Worm (Caenorhabditis elegans) whole organism, L1 larva: Measurements from ENCODE around the gene Y49F6C.8.

ENCODE experiments used
- C04F5.9 ChIP-seq: sonication (generic microtip); optimal IDR thresholded peaks from 2 replicates; lab custom pipeline; 2016; ENCODE audit warnings: missing genetic modification characterization, missing compliant biosample characterization
- C34B4.2 ChIP-seq: sonication (generic microtip); optimal IDR thresholded peaks from 2 replicates; lab custom pipeline; 2017; ENCODE audit warnings: mild to moderate bottlenecking, missing genetic modification characterization, missing compliant biosample characterization
- F16B12.6 ChIP-seq: fragments of 150-350 bp; optimal IDR thresholded peaks from 2 replicates; lab custom pipeline; 2014; ENCODE audit warnings: missing biosample characterization, missing genetic modification characterization
- Y116A8C.19 ChIP-seq: sonication (generic microtip); optimal IDR thresholded peaks from 2 replicates; lab custom pipeline; 2016; ENCODE audit warnings: missing compliant biosample characterization, missing genetic modification characterization, borderline replicate concordance
- blmp-1 ChIP-seq: fragments of 150-350 bp; optimal IDR thresholded peaks from 2 replicates; lab custom pipeline; 2014; ENCODE audit warnings: missing biosample characterization, missing genetic modification characterization
- ceh-63 ChIP-seq: fragments of 200-800 bp; sonication (Bioruptor generic); optimal IDR thresholded peaks from 2 replicates; lab custom pipeline; 2018; ENCODE audit warnings: mild to moderate bottlenecking, missing genetic modification characterization, missing compliant biosample characterization
- ceh-90 ChIP-seq: sonication (generic microtip); optimal IDR thresholded peaks from 2 replicates; lab custom pipeline; 2016; ENCODE audit warnings: missing genetic modification characterization, missing compliant biosample characterization
- efl-3 ChIP-seq: fragments of 200-800 bp; sonication (Bioruptor generic); optimal IDR thresholded peaks from 2 replicates; lab custom pipeline; 2018; ENCODE audit warnings: mild to moderate bottlenecking, missing genetic modification characterization, missing compliant biosample characterization
- elt-2 ChIP-seq: sonication (generic microtip); optimal IDR thresholded peaks from 2 replicates; lab custom pipeline; 2016; ENCODE audit warnings: missing genetic modification characterization, mild to moderate bottlenecking, inconsistent platforms, missing compliant biosample characterization, missing genetic modification reagents
- elt-3 ChIP-seq, 6 experiments: fragments of 150-350 bp in 1 of 6; sonication (generic microtip); optimal IDR thresholded peaks; 2 replicates each; lab custom pipeline; 2017 to 2018; ENCODE audit warnings: missing biosample characterization in 6 of 6, missing genetic modification characterization in 6 of 6, inconsistent platforms in 1 of 6
- ets-5 ChIP-seq: fragments of 200-800 bp; sonication (Bioruptor generic); IDR thresholded peaks from 2 replicates; pipeline ENCODE4 v1.3.6; 2022; ENCODE audit warnings: missing genetic modification characterization, missing compliant biosample characterization
- fkh-10 ChIP-seq: sonication (generic microtip); optimal IDR thresholded peaks from 2 replicates; lab custom pipeline; 2017; ENCODE audit warnings: missing biosample characterization, missing genetic modification reagents, missing genetic modification characterization
- fkh-8 ChIP-seq: sonication (generic microtip); optimal IDR thresholded peaks from 2 replicates; lab custom pipeline; 2016; ENCODE audit warnings: mild to moderate bottlenecking, missing genetic modification characterization, missing compliant biosample characterization
- hpl-2 ChIP-seq: fragments of 150-350 bp; optimal IDR thresholded peaks from 2 replicates; lab custom pipeline; 2014; ENCODE audit warnings: missing biosample characterization, missing genetic modification reagents, missing genetic modification characterization
- irx-1 ChIP-seq: sonication (generic microtip); optimal IDR thresholded peaks from 2 replicates; lab custom pipeline; 2016; ENCODE audit warnings: missing genetic modification characterization, missing compliant biosample characterization
- isw-1 ChIP-seq: fragments of 200-800 bp; sonication (Bioruptor generic); IDR thresholded peaks from 2 replicates; pipeline ENCODE4 v1.3.6; 2022; ENCODE audit warnings: missing genetic modification characterization, missing compliant biosample characterization
- jun-1 ChIP-seq: fragments of 150-350 bp; optimal IDR thresholded peaks from 2 replicates; lab custom pipeline; 2014; ENCODE audit warnings: missing biosample characterization, missing genetic modification reagents, missing genetic modification characterization
- lin-14 ChIP-seq: fragments of 200-800 bp; sonication (Bioruptor generic); optimal IDR thresholded peaks from 2 replicates; lab custom pipeline; 2018; ENCODE audit warnings: mild to moderate bottlenecking, missing genetic modification characterization, moderate library complexity, missing compliant biosample characterization
- lin-39 ChIP-seq: fragments of 150-350 bp; optimal IDR thresholded peaks from 2 replicates; lab custom pipeline; 2014; ENCODE audit warnings: missing biosample characterization, missing genetic modification reagents, missing genetic modification characterization
- lsy-2 ChIP-seq, 2 experiments: fragments of 150-350 bp; optimal IDR thresholded peaks; 2 replicates each; lab custom pipeline; 2014; ENCODE audit warnings: missing biosample characterization in 2 of 2, missing genetic modification characterization in 2 of 2
- mep-1 ChIP-seq: fragments of 150-350 bp; optimal IDR thresholded peaks from 2 replicates; lab custom pipeline; 2014; ENCODE audit warnings: missing biosample characterization, missing genetic modification characterization
- nhr-12 ChIP-seq: sonication (generic microtip); optimal IDR thresholded peaks from 2 replicates; lab custom pipeline; 2017; ENCODE audit warnings: missing biosample characterization, missing genetic modification characterization
- nhr-20 ChIP-seq: sonication (generic microtip); optimal IDR thresholded peaks from 2 replicates; lab custom pipeline; 2016; ENCODE audit warnings: mild to moderate bottlenecking, missing genetic modification characterization, missing compliant biosample characterization
- nhr-237 ChIP-seq: fragments of 150-350 bp; optimal IDR thresholded peaks from 2 replicates; lab custom pipeline; 2014; ENCODE audit warnings: missing biosample characterization, missing genetic modification characterization
- nhr-47 ChIP-seq: sonication (generic microtip); optimal IDR thresholded peaks from 2 replicates; lab custom pipeline; 2016; ENCODE audit warnings: mild to moderate bottlenecking, missing genetic modification characterization, moderate library complexity, missing compliant biosample characterization
- pag-3 ChIP-seq: sonication (generic microtip); optimal IDR thresholded peaks from 2 replicates; lab custom pipeline; 2017; ENCODE audit warnings: missing genetic modification characterization, mild to moderate bottlenecking, missing compliant biosample characterization, antibody characterized with exemption, borderline replicate concordance; ENCODE audit not compliant: insufficient read depth
- pax-3 ChIP-seq: fragments of 200-800 bp; sonication (Bioruptor generic); optimal IDR thresholded peaks from 2 replicates; lab custom pipeline; 2018; ENCODE audit warnings: mild to moderate bottlenecking, missing genetic modification characterization, moderate library complexity, missing compliant biosample characterization
- skn-1 ChIP-seq: fragments of 150-350 bp; optimal IDR thresholded peaks from 2 replicates; lab custom pipeline; 2014; ENCODE audit warnings: missing biosample characterization, missing genetic modification characterization
- snpc-4 ChIP-seq: fragments of 150-350 bp; optimal IDR thresholded peaks from 2 replicates; lab custom pipeline; 2014; ENCODE audit warnings: missing biosample characterization, missing genetic modification characterization
- snu-23 ChIP-seq: sonication (generic microtip); optimal IDR thresholded peaks from 2 replicates; lab custom pipeline; 2016; ENCODE audit warnings: missing genetic modification characterization, missing compliant biosample characterization
- sup-37 ChIP-seq: fragments of 200-800 bp; sonication (Bioruptor generic); optimal IDR thresholded peaks from 2 replicates; lab custom pipeline; 2018; ENCODE audit warnings: mild to moderate bottlenecking, missing genetic modification characterization, missing compliant biosample characterization
- swsn-7 ChIP-seq: sonication (generic microtip); optimal IDR thresholded peaks from 2 replicates; lab custom pipeline; 2016; ENCODE audit warnings: missing genetic modification characterization, missing compliant biosample characterization
- unc-130 ChIP-seq: fragments of 150-350 bp; optimal IDR thresholded peaks from 2 replicates; lab custom pipeline; 2017; ENCODE audit warnings: missing biosample characterization, missing genetic modification characterization, inconsistent platforms
- unc-30 ChIP-seq: sonication (generic microtip); optimal IDR thresholded peaks from 2 replicates; lab custom pipeline; 2017; ENCODE audit warnings: missing biosample characterization, missing genetic modification characterization
- unc-62 ChIP-seq: fragments of 150-350 bp; optimal IDR thresholded peaks from 2 replicates; lab custom pipeline; 2014; ENCODE audit warnings: missing biosample characterization, missing genetic modification reagents, missing genetic modification characterization
- unc-98 ChIP-seq: fragments of 200-800 bp; sonication (Bioruptor generic); IDR thresholded peaks from 2 replicates; pipeline ENCODE4 v1.3.6; 2022; ENCODE audit warnings: missing genetic modification characterization, missing compliant biosample characterization
- vab-15 ChIP-seq: sonication (generic microtip); optimal IDR thresholded peaks from 2 replicates; lab custom pipeline; 2017; ENCODE audit warnings: missing genotype, mild to moderate bottlenecking, missing genetic modification characterization, missing compliant biosample characterization
- zag-1 ChIP-seq: fragments of 150-350 bp; optimal IDR thresholded peaks from 2 replicates; lab custom pipeline; 2014; ENCODE audit warnings: missing biosample characterization, missing genetic modification characterization
- zip-4 ChIP-seq: fragments of 200-800 bp; sonication (Bioruptor generic); optimal IDR thresholded peaks from 2 replicates; lab custom pipeline; 2018; ENCODE audit warnings: mild to moderate bottlenecking, missing genetic modification characterization, moderate library complexity, missing compliant biosample characterization

Gene Y49F6C.8

ce11 chrII:3340818-3341217 is 29.1 kb downstream of the Y49F6C.8 start:
- TF ChIP-seq unc-30 (tag; lab: Kevin White, UChicago): no peak
- no peak for TF ChIP-seq nhr-20
- no peak for TF ChIP-seq skn-1 (tag; lab: Kevin White, UChicago)
- no peak for TF ChIP-seq sup-37
- no peak for TF ChIP-seq C34B4.2 (tag; lab: Kevin White, UChicago)
- no peak for TF ChIP-seq swsn-7 (tag; lab: Kevin White, UChicago)
- no peak for TF ChIP-seq fkh-8 (tag; lab: Kevin White, UChicago)
- no peak for TF ChIP-seq hpl-2 (GFP tag; lab: Kevin White, UChicago)
- no peak for TF ChIP-seq snu-23 (GFP tag; lab: Kevin White, UChicago)
- TF ChIP-seq F16B12.6 (tag; lab: Kevin White, UChicago): no peak
- no peak for TF ChIP-seq elt-2 (tag; lab: Kevin White, UChicago)
- TF ChIP-seq isw-1: no peak
- no peak for TF ChIP-seq nhr-12 (tag; lab: Kevin White, UChicago)
- TF ChIP-seq C04F5.9 (tag; lab: Kevin White, UChicago): no peak
- TF ChIP-seq pax-3: no peak
- no peak for TF ChIP-seq nhr-47
- no peak for TF ChIP-seq snpc-4 (tag; lab: Kevin White, UChicago)

DNA sequence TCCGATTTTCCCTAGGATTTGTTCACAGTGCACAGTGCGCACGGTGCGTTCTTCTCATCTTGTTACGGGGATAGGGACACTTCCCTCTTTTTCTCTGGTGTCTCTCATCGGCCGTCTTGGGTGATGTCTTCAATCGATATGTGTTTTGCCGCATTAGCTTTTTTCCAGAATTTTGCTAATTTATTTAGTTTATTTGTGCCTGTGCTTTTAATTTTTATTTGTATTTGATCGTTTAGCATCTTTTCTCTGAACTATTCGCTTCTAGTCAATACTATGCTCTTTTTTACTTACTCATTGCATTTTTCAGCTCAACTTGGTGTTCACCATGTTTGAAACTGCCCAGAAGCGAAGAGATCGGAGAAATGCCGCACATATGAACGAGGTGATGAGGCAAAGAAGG is 29.7 kb downstream of the Y49F6C.8 start, which contains the start of gene F14D2.5:
Gene F14D2.5, plus strand, starts transcription at position 301 of the 400 bp plus-strand sequence.
- no peak for TF ChIP-seq pag-3 (tag; lab: Kevin White, UChicago)
- TF ChIP-seq lin-14 (GFP tag; lab: Kevin White, UChicago): no peak
- no peak for TF ChIP-seq lsy-2 (tag; optimal IDR thresholded peaks at IDR 0.05; lab: Kevin White, UChicago)
- TF ChIP-seq irx-1 (tag; lab: Kevin White, UChicago): no peak
- no peak for TF ChIP-seq blmp-1
- no peak for TF ChIP-seq isw-1
- TF ChIP-seq jun-1 (tag; lab: Kevin White, UChicago): no peak
- no peak for TF ChIP-seq unc-62 (GFP tag; lab: Kevin White, UChicago)
- TF ChIP-seq hpl-2 (GFP tag; lab: Kevin White, UChicago): no peak
- no peak for TF ChIP-seq zip-4 (GFP tag; lab: Kevin White, UChicago)
- TF ChIP-seq elt-3 (tag; optimal IDR thresholded peaks at IDR 0.05; lab: Kevin White, UChicago): no peak
- no peak for TF ChIP-seq ceh-63 (GFP tag; lab: Kevin White, UChicago)
- TF ChIP-seq ets-5 (GFP tag; lab: Robert Waterston, UW): no peak
- TF ChIP-seq unc-130 (tag; lab: Kevin White, UChicago): no peak
- TF ChIP-seq vab-15 (tag; lab: Kevin White, UChicago): no peak
- no peak for TF ChIP-seq Y116A8C.19 (tag; lab: Kevin White, UChicago)

DNA sequence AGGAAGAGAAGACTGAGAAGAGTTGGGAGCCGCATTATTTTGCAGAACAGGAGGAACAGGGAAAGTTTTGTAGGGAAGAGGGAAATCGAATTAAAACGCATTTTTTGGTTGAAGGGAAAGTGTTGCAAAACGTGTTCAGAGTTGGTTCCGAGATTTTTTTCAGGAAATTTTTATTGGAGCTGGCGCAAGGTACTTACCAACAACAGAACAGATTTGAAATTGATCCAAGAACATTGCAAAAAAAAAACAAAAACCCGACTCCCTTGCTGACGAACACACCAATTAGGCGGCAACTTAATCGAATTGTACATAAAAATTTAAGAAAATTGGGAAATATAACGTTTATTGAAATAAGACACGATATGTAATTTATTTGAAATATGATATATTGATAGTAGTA is 31.4 kb downstream of the Y49F6C.8 start, which contains the start of gene F14D2.7:
Gene F14D2.7, minus strand, starts transcription at position 101 of the 400 bp plus-strand sequence.
- no peak for TF ChIP-seq fkh-10 (GFP tag; lab: Kevin White, UChicago)
- TF ChIP-seq efl-3: no peak
- no peak for TF ChIP-seq nhr-237 (tag; lab: Kevin White, UChicago)

DNA sequence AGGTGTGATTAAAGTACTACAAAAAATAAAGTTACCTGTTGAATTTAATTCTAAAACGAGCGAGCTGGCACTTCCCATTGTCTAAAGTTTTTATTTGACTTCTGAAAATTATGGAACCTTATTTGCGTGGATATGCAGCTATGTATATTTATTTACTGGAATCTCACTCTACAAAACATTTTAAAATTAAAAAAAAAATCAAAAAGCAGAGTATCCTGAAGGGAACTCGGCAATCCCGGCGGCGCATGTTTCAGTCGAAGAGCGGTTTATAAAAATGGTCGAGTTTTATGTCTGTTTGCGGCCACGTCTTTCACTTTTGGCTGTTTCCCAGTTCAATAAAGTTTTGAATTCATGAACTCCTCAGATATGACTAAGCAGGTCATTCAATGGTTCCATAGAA is 32.9 kb downstream of the Y49F6C.8 start, which contains the start of gene F14D2.19:
Gene F14D2.19, minus strand, starts transcription at position 101 of the 400 bp plus-strand sequence.
- TF ChIP-seq mep-1 (no peak), zag-1 (tag; lab: Kevin White, UChicago) (no peak), nhr-20 (no peak), F16B12.6 (tag; lab: Kevin White, UChicago) (no peak), lin-39 (tag; lab: Kevin White, UChicago) (no peak), skn-1 (tag; lab: Kevin White, UChicago) (no peak), unc-98 (no peak), ceh-90 (no peak)
